Worm (Caenorhabditis elegans): Measurements from ENCODE around the gene ric-8.
"Not testable (repeated sequence)": the region's sequence is repeated elsewhere in the genome, so short reads cannot be mapped to it uniquely, and the experiment has no call there.

Gene ric-8

ce11 chrIV:2665388-2665978 is 22.7 kb downstream of the ric-8 start:
- TF ChIP-seq him-1 (tag; optimal IDR thresholded peaks at IDR 0.05) (no peak), dao-5 (tag; optimal IDR thresholded peaks at IDR 0.05) (no peak), W03F9.2 (tag; optimal IDR thresholded peaks at IDR 0.05) (no peak)

ce11 chrIV:2666127-2666526 is 23.4 kb downstream of the ric-8 start:
- TF ChIP-seq him-1 (tag; optimal IDR thresholded peaks at IDR 0.05) (no peak), dao-5 (tag; optimal IDR thresholded peaks at IDR 0.05) (no peak), W03F9.2 (tag; optimal IDR thresholded peaks at IDR 0.05) (no peak)

ce11 chrIV:2666586-2667100 is 23.9 kb downstream of the ric-8 start, which contains the start of gene Y69A2AR.1:
Gene Y69A2AR.1, plus strand, starts transcription at chrIV:2667050.
- no peak for TF ChIP-seq him-1 (tag; optimal IDR thresholded peaks at IDR 0.05)
- TF ChIP-seq W03F9.2 (tag; optimal IDR thresholded peaks at IDR 0.05) = no peak
- TF ChIP-seq dao-5 (tag; optimal IDR thresholded peaks at IDR 0.05) = no peak

ce11 chrIV:2670664-2671063 is 27.9 kb downstream of the ric-8 start:
- TF ChIP-seq dao-5 (tag; optimal IDR thresholded peaks at IDR 0.05) (no peak), him-1 (tag; optimal IDR thresholded peaks at IDR 0.05) (no peak), W03F9.2 (tag; optimal IDR thresholded peaks at IDR 0.05) (no peak)

- not testable (repeated sequence) for TF ChIP-seq him-1, dao-5, W03F9.2 (tag; optimal IDR thresholded peaks at IDR 0.05)
Measured at ce11 chrIV:2674915-2675314, 32.1 kb downstream of the ric-8 start, which contains the start of gene gpx-4. Gene gpx-4, minus strand, starts transcription at chrIV:2675015.

- TF ChIP-seq him-1 (tag; optimal IDR thresholded peaks at IDR 0.05) (no peak), W03F9.2 (tag; optimal IDR thresholded peaks at IDR 0.05) (peak; percentile 75)
Measured at ce11 chrIV:2676281-2676680, 33.5 kb downstream of the ric-8 start, which contains the start of gene Y94H6A.3. Gene Y94H6A.3, plus strand, starts transcription at chrIV:2676512.

- no peak for TF ChIP-seq him-1 (tag; optimal IDR thresholded peaks at IDR 0.05)
- TF ChIP-seq W03F9.2 (tag; optimal IDR thresholded peaks at IDR 0.05) = no peak
- no peak for TF ChIP-seq dao-5 (tag; optimal IDR thresholded peaks at IDR 0.05)
Measured at ce11 chrIV:2677687-2678086, 34.9 kb downstream of the ric-8 start.

ce11 chrIV:2678152-2678551 is 35.4 kb downstream of the ric-8 start:
- TF ChIP-seq W03F9.2 (tag; optimal IDR thresholded peaks at IDR 0.05) = no peak
- TF ChIP-seq him-1 (tag; optimal IDR thresholded peaks at IDR 0.05) = no peak
- no peak for TF ChIP-seq dao-5 (tag; optimal IDR thresholded peaks at IDR 0.05)

ce11 chrIV:2680281-2680680 is 37.5 kb downstream of the ric-8 start:
- TF ChIP-seq him-1 (tag; optimal IDR thresholded peaks at IDR 0.05) (no peak), dao-5 (tag; optimal IDR thresholded peaks at IDR 0.05) (no peak), W03F9.2 (tag; optimal IDR thresholded peaks at IDR 0.05) (no peak)

ce11 chrIV:2688716-2689307 is 46.0 kb downstream of the ric-8 start, which contains the start of gene egrh-3:
Gene egrh-3, minus strand, starts transcription at chrIV:2688766.
- TF ChIP-seq him-1 (tag; optimal IDR thresholded peaks at IDR 0.05) (no peak), dao-5 (tag; optimal IDR thresholded peaks at IDR 0.05) (no peak), W03F9.2 (tag; optimal IDR thresholded peaks at IDR 0.05) (no peak)
